Fruit fly (Drosophila melanogaster): ENCODE data around the gene CG18641.

dm6 chr2L:2449665-2450064 lies 34.5 kb upstream of the CG18641 start:
- no peak for TF ChIP-seq Hr83 (GFP tag; optimal IDR thresholded peaks at IDR 0.05; ENCODE audit: poor library complexity, severe bottlenecking)
- TF ChIP-seq CG32264 (GFP tag; optimal IDR thresholded peaks at IDR 0.05) = no peak
- TF ChIP-seq Dif (GFP tag; optimal IDR thresholded peaks at IDR 0.05; ENCODE audit: partially characterized antibody) = no peak
- TF ChIP-seq psq (GFP tag; optimal IDR thresholded peaks at IDR 0.05) = no peak
- TF ChIP-seq usp (GFP tag; optimal IDR thresholded peaks at IDR 0.05) = no peak
- no peak for TF ChIP-seq pan (optimal IDR thresholded peaks at IDR 0.05)
- no peak for TF ChIP-seq OdsH (GFP tag; optimal IDR thresholded peaks at IDR 0.05)
- TF ChIP-seq fru (GFP tag; optimal IDR thresholded peaks at IDR 0.05) = no peak
- TF ChIP-seq h (GFP tag; optimal IDR thresholded peaks at IDR 0.05) = no peak
- TF ChIP-seq woc (GFP tag; optimal IDR thresholded peaks at IDR 0.05) = no peak
- TF ChIP-seq dl (GFP tag; optimal IDR thresholded peaks at IDR 0.05; ENCODE audit: insufficient read depth in 1 of 2, partially characterized antibody in 2 of 2) = no peak
- no peak for TF ChIP-seq Myc (optimal IDR thresholded peaks at IDR 0.05)
- no peak for TF ChIP-seq Sp1 (GFP tag; optimal IDR thresholded peaks at IDR 0.05)
- TF ChIP-seq Hnf4 (GFP tag; optimal IDR thresholded peaks at IDR 0.05) = no peak

Measured in whole organism, wandering third instar larva.